Worm (Caenorhabditis elegans) whole organism, midembryonic: ENCODE measurements around the gene arrd-14.

Experiments used
- flt-1 ChIP-seq: fragments of 200-800 bp; sonication (Bioruptor generic); IDR thresholded peaks from 2 replicates; pipeline ENCODE4 v1.3.6; 2022; ENCODE audit warnings: missing genetic modification characterization, missing compliant biosample characterization
- klf-2 ChIP-seq: fragments of 200-800 bp; sonication (Bioruptor generic); conservative IDR thresholded peaks from 2 replicates; pipeline ENCODE4 v1.3.6; 2022; ENCODE audit warnings: missing genetic modification reagents, missing genetic modification characterization, missing compliant biosample characterization
- tab-1 ChIP-seq: fragments of 200-800 bp; sonication (Bioruptor generic); IDR thresholded peaks from 2 replicates; pipeline ENCODE4 v1.3.6; 2022; ENCODE audit warnings: missing genetic modification characterization, missing compliant biosample characterization

DNA sequence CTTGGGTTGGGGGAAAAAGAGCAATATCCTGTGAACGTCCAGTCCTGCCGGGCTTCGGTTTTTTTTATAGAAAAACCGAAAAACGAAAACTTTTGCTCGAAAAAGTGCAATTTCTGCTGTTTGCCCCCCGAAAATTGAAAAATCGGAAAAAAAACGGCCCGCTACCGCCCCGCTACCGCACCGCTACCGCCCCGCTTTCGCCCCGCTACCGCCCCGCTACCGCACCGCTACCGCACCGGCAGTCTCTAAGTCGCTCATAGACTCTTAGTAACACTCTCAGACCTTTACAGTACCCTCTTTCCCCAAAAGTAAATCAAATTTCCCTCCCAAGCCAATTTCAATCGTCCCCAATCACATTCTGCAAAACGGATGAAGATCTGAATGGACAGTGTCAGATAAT lies 43.0 kb downstream of the arrd-14 start:
- 0 out of 2 replicates have a peak, but pooled peaks have one; percentile 31 for TF ChIP-seq tab-1
- no peak for TF ChIP-seq flt-1
- TF ChIP-seq klf-2, result no peak
